Fruit fly (Drosophila melanogaster) whole organism, embryonic: ENCODE data around the gene ssp.

ENCODE experiments used
- Ada2b ChIP-seq: fragments of 200-800 bp; sonication (Bioruptor generic); IDR thresholded peaks from 2 replicates; pipeline ENCODE4 v1.3.6; 2022; ENCODE audit warnings: missing biosample characterization, missing genetic modification characterization
- BEAF-32 ChIP-seq: fragments of 200-800 bp; sonication (Bioruptor generic); optimal IDR thresholded peaks from 3 replicates; lab custom pipeline; 2017; ENCODE audit warnings: missing biosample characterization, missing genetic modification characterization, mild to moderate bottlenecking, moderate library complexity, missing genetic modification reagents
- CG10274 ChIP-seq: fragments of 200-800 bp; sonication (Bioruptor generic); optimal IDR thresholded peaks from 3 replicates; lab custom pipeline; 2017; ENCODE audit warnings: missing biosample characterization, mild to moderate bottlenecking, missing genetic modification characterization
- CG10979 ChIP-seq: fragments of 200-800 bp; sonication (Bioruptor generic); optimal IDR thresholded peaks from 2 replicates; lab custom pipeline; 2018; ENCODE audit warnings: missing biosample characterization, mild to moderate bottlenecking, missing genetic modification characterization, moderate library complexity
- CG11085 ChIP-seq: fragments of 200-800 bp; sonication (Bioruptor generic); IDR thresholded peaks from 2 replicates; pipeline ENCODE4 v1.3.6; 2022; ENCODE audit warnings: missing biosample characterization, missing genetic modification characterization
- CG13624 ChIP-seq: fragments of 200-800 bp; sonication (Bioruptor generic); optimal IDR thresholded peaks from 2 replicates; lab custom pipeline; 2016; ENCODE audit warnings: missing biosample characterization, missing genetic modification characterization
- CG14014 ChIP-seq: fragments of 200-800 bp; sonication (Bioruptor generic); IDR thresholded peaks from 2 replicates; pipeline ENCODE4 v1.3.6; 2022; ENCODE audit warnings: missing biosample characterization, missing genetic modification characterization
- CG17802 ChIP-seq: fragments of 200-800 bp; sonication (Bioruptor generic); optimal IDR thresholded peaks from 2 replicates; lab custom pipeline; 2018; ENCODE audit warnings: missing biosample characterization, mild to moderate bottlenecking, missing genetic modification characterization, moderate library complexity
- CG17912 ChIP-seq: fragments of 200-800 bp; sonication (Bioruptor generic); optimal IDR thresholded peaks from 2 replicates; lab custom pipeline; 2018; ENCODE audit warnings: missing biosample characterization, mild to moderate bottlenecking, missing genetic modification characterization
- CG1832 ChIP-seq: fragments of 200-800 bp; sonication (Bioruptor generic); optimal IDR thresholded peaks from 2 replicates; lab custom pipeline; 2017; ENCODE audit warnings: missing biosample characterization, mild to moderate bottlenecking, missing genetic modification characterization, inconsistent platforms
- CG2889 ChIP-seq: fragments of 200-800 bp; sonication (Bioruptor generic); IDR thresholded peaks from 3 replicates; pipeline ENCODE4 v1.3.6; 2022; ENCODE audit warnings: missing biosample characterization, missing genetic modification characterization
- CG3281 ChIP-seq: fragments of 200-800 bp; sonication (Bioruptor generic); optimal IDR thresholded peaks from 3 replicates; lab custom pipeline; 2017; ENCODE audit warnings: missing biosample characterization, mild to moderate bottlenecking, missing genetic modification characterization
- CG33557 ChIP-seq: fragments of 200-800 bp; sonication (Bioruptor generic); optimal IDR thresholded peaks from 2 replicates; lab custom pipeline; 2019; ENCODE audit warnings: missing biosample characterization, mild to moderate bottlenecking, missing genetic modification characterization, moderate library complexity
- CG34224 ChIP-seq: fragments of 200-800 bp; sonication (Bioruptor generic); IDR thresholded peaks from 3 replicates; pipeline ENCODE4 v1.3.6; 2022; ENCODE audit warnings: missing biosample characterization, missing genetic modification characterization; ENCODE audit not compliant: partially characterized antibody
- CG34422 ChIP-seq: fragments of 200-800 bp; sonication (Bioruptor generic); IDR thresholded peaks from 3 replicates; pipeline ENCODE4 v1.3.6; 2022; ENCODE audit warnings: missing biosample characterization, missing genetic modification characterization
- CG3838 ChIP-seq: fragments of 200-800 bp; sonication (Bioruptor generic); optimal IDR thresholded peaks from 3 replicates; lab custom pipeline; 2016; ENCODE audit warnings: missing biosample characterization, missing genetic modification characterization
- CG43689 ChIP-seq: fragments of 200-800 bp; sonication (Bioruptor generic); IDR thresholded peaks from 2 replicates; pipeline ENCODE4 v1.3.6; 2022; ENCODE audit warnings: missing biosample characterization, missing genetic modification characterization
- CG4730 ChIP-seq: fragments of 200-800 bp; sonication (Bioruptor generic); IDR thresholded peaks from 2 replicates; pipeline ENCODE4 v1.3.6; 2022; ENCODE audit warnings: missing biosample characterization, missing genetic modification characterization
- CG7839 ChIP-seq: fragments of 200-800 bp; sonication (Bioruptor generic); optimal IDR thresholded peaks from 3 replicates; lab custom pipeline; 2018; ENCODE audit warnings: missing biosample characterization, mild to moderate bottlenecking, missing genetic modification characterization, moderate library complexity
- CG8359 ChIP-seq: fragments of 200-800 bp; sonication (Bioruptor generic); optimal IDR thresholded peaks from 2 replicates; lab custom pipeline; 2017; ENCODE audit warnings: missing biosample characterization, mild to moderate bottlenecking, missing genetic modification characterization, borderline replicate concordance
- CG8924 ChIP-seq: fragments of 200-800 bp; optimal IDR thresholded peaks from 3 replicates; lab custom pipeline; 2019; ENCODE audit warnings: missing biosample characterization, mild to moderate bottlenecking, missing genetic modification characterization, moderate library complexity
- Fer3 ChIP-seq: fragments of 200-800 bp; sonication (Bioruptor generic); optimal IDR thresholded peaks from 2 replicates; lab custom pipeline; 2018; ENCODE audit warnings: missing biosample characterization, mild to moderate bottlenecking, missing genetic modification characterization, moderate library complexity
- H2.0 ChIP-seq: fragments of 200-800 bp; sonication (Bioruptor generic); IDR thresholded peaks from 2 replicates; pipeline ENCODE4 v1.3.6; 2022; ENCODE audit warnings: missing biosample characterization, missing genetic modification characterization
- Lim3 ChIP-seq: fragments of 200-800 bp; sonication (Bioruptor generic); IDR thresholded peaks from 2 replicates; pipeline ENCODE4 v1.3.6; 2022; ENCODE audit warnings: missing biosample characterization, missing genetic modification characterization
- MESR4 ChIP-seq: fragments of 200-800 bp; sonication (Bioruptor generic); optimal IDR thresholded peaks from 2 replicates; lab custom pipeline; 2018; ENCODE audit warnings: missing biosample characterization, mild to moderate bottlenecking, missing genetic modification characterization, moderate library complexity
- Med ChIP-seq: fragments of 200-800 bp; sonication (Bioruptor generic); peaks from one replicate; lab custom pipeline; 2016; ENCODE audit warnings: missing biosample characterization, missing genetic modification characterization, mild to moderate bottlenecking, inconsistent platforms, moderate library complexity
- Nf-YC ChIP-seq: fragments of 200-800 bp; optimal IDR thresholded peaks from 3 replicates; lab custom pipeline; 2019; ENCODE audit warnings: missing biosample characterization, mild to moderate bottlenecking, missing genetic modification characterization, moderate library complexity
- Rx ChIP-seq: fragments of 200-800 bp; sonication (Bioruptor generic); IDR thresholded peaks from 2 replicates; pipeline ENCODE4 v1.3.6; 2022; ENCODE audit warnings: missing biosample characterization, missing genetic modification characterization
- Sin3A ChIP-seq: fragments of >200 bp; optimal IDR thresholded peaks from 2 replicates; lab custom pipeline; 2018
- Ssrp ChIP-seq: fragments of 200-800 bp; sonication (Bioruptor generic); optimal IDR thresholded peaks from 2 replicates; lab custom pipeline; 2018; ENCODE audit warnings: missing biosample characterization, mild to moderate bottlenecking, missing genetic modification characterization, moderate library complexity
- Usf ChIP-seq: fragments of 200-800 bp; sonication (Bioruptor generic); optimal IDR thresholded peaks from 2 replicates; lab custom pipeline; 2017; ENCODE audit warnings: missing genotype, missing biosample characterization, missing genetic modification characterization
- Vsx1 ChIP-seq: fragments of 200-800 bp; sonication (Bioruptor generic); optimal IDR thresholded peaks from 2 replicates; lab custom pipeline; 2017; ENCODE audit warnings: missing biosample characterization, mild to moderate bottlenecking, missing genetic modification characterization, missing genetic modification reagents
- ab ChIP-seq: fragments of 200-800 bp; sonication (Bioruptor generic); optimal IDR thresholded peaks from 2 replicates; lab custom pipeline; 2016; ENCODE audit warnings: missing biosample characterization, missing genetic modification characterization
- ap ChIP-seq: fragments of 200-800 bp; sonication (Bioruptor generic); IDR thresholded peaks from 2 replicates; pipeline ENCODE4 v1.3.6; 2022; ENCODE audit warnings: missing biosample characterization, missing genetic modification characterization
- bab2 ChIP-seq: fragments of 200-800 bp; sonication (Bioruptor generic); optimal IDR thresholded peaks from 2 replicates; lab custom pipeline; 2016; ENCODE audit warnings: missing biosample characterization, missing genetic modification characterization
- chinmo ChIP-seq: fragments of 200-800 bp; sonication (Bioruptor generic); IDR thresholded peaks from 4 replicates; pipeline ENCODE4 v1.3.6; 2022; ENCODE audit warnings: missing biosample characterization, missing genetic modification characterization; ENCODE audit not compliant: partially characterized antibody
- chn ChIP-seq: fragments of 200-800 bp; sonication (Bioruptor generic); optimal IDR thresholded peaks from 2 replicates; lab custom pipeline; 2016; ENCODE audit warnings: missing biosample characterization, missing genetic modification characterization
- dimm ChIP-seq: fragments of 200-800 bp; sonication (Bioruptor generic); IDR thresholded peaks from 2 replicates; pipeline ENCODE4 v1.3.6; 2022; ENCODE audit warnings: missing biosample characterization, missing genetic modification characterization
- eve ChIP-seq, 2 experiments: fragments of >200 bp; optimal IDR thresholded peaks; 2 replicates each; lab custom pipeline; 2017; ENCODE audit warnings: missing biosample characterization in 2 of 2, missing genetic modification characterization in 2 of 2
- gcm ChIP-seq: fragments of 200-800 bp; sonication (Bioruptor generic); optimal IDR thresholded peaks from 2 replicates; lab custom pipeline; 2019; ENCODE audit warnings: missing biosample characterization, mild to moderate bottlenecking, missing genetic modification characterization, moderate library complexity
- ham ChIP-seq: fragments of 200-800 bp; sonication (Bioruptor generic); IDR thresholded peaks from 2 replicates; pipeline ENCODE4 v1.3.6; 2022; ENCODE audit warnings: missing biosample characterization, missing genetic modification characterization
- jigr1 ChIP-seq: fragments of 200-800 bp; sonication (Bioruptor generic); IDR thresholded peaks from 3 replicates; pipeline ENCODE4 v1.3.6; 2022; ENCODE audit warnings: missing biosample characterization, missing genetic modification characterization
- klu ChIP-seq: fragments of 200-800 bp; sonication (Bioruptor generic); IDR thresholded peaks from 2 replicates; pipeline ENCODE4 v1.3.6; 2022; ENCODE audit warnings: missing biosample characterization, missing genetic modification characterization
- kni ChIP-seq: fragments of 200-800 bp; sonication (Bioruptor generic); optimal IDR thresholded peaks from 3 replicates; lab custom pipeline; 2017; ENCODE audit warnings: mild to moderate bottlenecking, missing biosample characterization, missing genetic modification reagents, missing genetic modification characterization
- knrl ChIP-seq: fragments of 200-800 bp; sonication (Bioruptor generic); IDR thresholded peaks from 3 replicates; pipeline ENCODE4 v1.3.6; 2022; ENCODE audit warnings: missing biosample characterization, missing genetic modification characterization; ENCODE audit not compliant: partially characterized antibody
- maf-S ChIP-seq: fragments of 200-800 bp; sonication (Bioruptor generic); optimal IDR thresholded peaks from 2 replicates; lab custom pipeline; 2016; ENCODE audit warnings: missing biosample characterization, missing genetic modification characterization
- schlank ChIP-seq: fragments of 200-800 bp; sonication (Bioruptor generic); optimal IDR thresholded peaks from 2 replicates; lab custom pipeline; 2018; ENCODE audit warnings: missing biosample characterization, mild to moderate bottlenecking, missing genetic modification characterization
- sens-2 ChIP-seq: fragments of 200-800 bp; sonication (Bioruptor generic); IDR thresholded peaks from 2 replicates; pipeline ENCODE4 v1.3.6; 2022; ENCODE audit warnings: missing biosample characterization, missing genetic modification characterization
- slbo ChIP-seq: fragments of 200-800 bp; sonication (Bioruptor generic); IDR thresholded peaks from 2 replicates; pipeline ENCODE4 v1.3.6; 2022; ENCODE audit warnings: missing biosample characterization, missing genetic modification characterization
- stwl ChIP-seq: fragments of 200-800 bp; sonication (Bioruptor generic); optimal IDR thresholded peaks from 3 replicates; lab custom pipeline; 2018; ENCODE audit warnings: missing biosample characterization, mild to moderate bottlenecking, missing genetic modification characterization, moderate library complexity
- tin ChIP-seq: fragments of 200-800 bp; sonication (Bioruptor generic); optimal IDR thresholded peaks from 3 replicates; lab custom pipeline; 2016; ENCODE audit warnings: missing biosample characterization, missing genetic modification characterization
- wdn ChIP-seq: fragments of 200-800 bp; sonication (Bioruptor generic); IDR thresholded peaks from 2 replicates; pipeline ENCODE4 v1.3.6; 2022; ENCODE audit warnings: missing biosample characterization, missing genetic modification characterization

Gene ssp

DNA sequence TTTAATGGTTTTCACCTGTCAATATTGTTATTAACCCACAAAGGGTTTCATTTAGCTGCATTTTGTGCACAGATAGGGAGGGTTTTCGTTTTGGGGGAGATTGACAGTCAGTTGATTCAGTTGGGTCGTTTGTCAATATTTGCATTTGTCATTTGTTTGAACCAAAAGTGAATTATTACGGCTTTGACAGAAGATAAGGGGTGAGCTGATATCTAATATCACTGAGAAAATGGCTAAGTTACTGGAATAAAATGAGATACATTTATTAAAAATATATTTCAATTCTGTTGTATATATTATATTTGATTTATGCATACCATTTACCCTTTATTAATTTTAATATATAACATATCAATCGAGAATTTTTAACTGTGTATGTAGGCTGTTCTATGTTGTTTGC, 34.2 kb upstream of the ssp start (continued):
- TF ChIP-seq CG34224 (GFP tag; lab: Robert Waterston, UW) (no peak), gcm (GFP tag; lab: Kevin White, UChicago) (peak; percentile 71), eve (GFP tag; optimal IDR thresholded peaks at IDR 0.05; lab: Kevin White, UChicago) (peak in 1 of 2 experiments; percentile 58), Sin3A (lab: Kevin White, UChicago) (no peak), CG8924 (tag; lab: Kevin White, UChicago) (peak; percentile 56), Ssrp (tag; lab: Kevin White, UChicago) (no peak), maf-S (GFP tag; lab: Kevin White, UChicago) (no peak), klu (GFP tag; lab: Robert Waterston, UW) (no peak), CG10274 (GFP tag; lab: Kevin White, UChicago) (no peak), bab2 (peak; percentile 22), CG17802 (tag; lab: Kevin White, UChicago) (no peak), CG3838 (GFP tag; lab: Kevin White, UChicago) (no peak), CG14014 (GFP tag; lab: Robert Waterston, UW) (no peak; the same call in 1 of the 2 replicates), CG3281 (GFP tag; lab: Kevin White, UChicago) (peak; percentile 48), Lim3 (GFP tag; lab: Robert Waterston, UW) (no peak), Usf (no peak), schlank (tag; lab: Kevin White, UChicago) (no peak), CG7839 (peak; percentile 39), Med (GFP tag; lab: Kevin White, UChicago) (peak; percentile 36), CG1832 (no peak), dimm (GFP tag; lab: Robert Waterston, UW) (no peak), H2.0 (GFP tag; lab: Robert Waterston, UW) (no peak), wdn (GFP tag; lab: Robert Waterston, UW) (no peak), CG43689 (GFP tag; lab: Robert Waterston, UW) (no peak), CG33557 (GFP tag; lab: Kevin White, UChicago) (peak; percentile 88), chn (GFP tag; lab: Kevin White, UChicago) (no peak), CG4730 (GFP tag; lab: Robert Waterston, UW) (no peak), ap (GFP tag; lab: Robert Waterston, UW) (no peak), MESR4 (GFP tag; lab: Kevin White, UChicago) (peak; percentile 5), ab (GFP tag; lab: Kevin White, UChicago) (no peak), knrl (GFP tag; lab: Robert Waterston, UW) (no peak), Vsx1 (peak; percentile 82), CG2889 (no peak), CG34422 (GFP tag; lab: Robert Waterston, UW) (no peak), sens-2 (GFP tag; lab: Robert Waterston, UW) (no peak), CG10979 (peak; percentile 68), jigr1 (GFP tag; lab: Robert Waterston, UW) (no peak), CG17912 (GFP tag; lab: Kevin White, UChicago) (peak; percentile 72), CG8359 (peak; percentile 50), Nf-YC (tag; lab: Kevin White, UChicago) (no peak), Rx (GFP tag; lab: Robert Waterston, UW) (no peak), slbo (GFP tag; lab: Robert Waterston, UW) (no peak), stwl (tag; lab: Kevin White, UChicago) (peak; percentile 11), Ada2b (GFP tag; lab: Robert Waterston, UW) (no peak), tin (GFP tag; lab: Kevin White, UChicago) (peak; percentile 37), ham (no peak), Fer3 (tag; lab: Kevin White, UChicago) (peak; percentile 36), chinmo (GFP tag; lab: Robert Waterston, UW) (no peak), CG13624 (GFP tag; lab: Kevin White, UChicago) (no peak), BEAF-32 (GFP tag; lab: Kevin White, UChicago) (no peak), kni (GFP tag; lab: Kevin White, UChicago) (peak; percentile 66), CG11085 (GFP tag; lab: Robert Waterston, UW) (no peak)
